Fruit fly (Drosophila melanogaster): ENCODE measurements around the gene CG18404.
A peak's percentile ranks its signal among the peaks of the same experiment; 100 is the strongest.

dm6 chr3R:30277700-30278099, 24.7 kb downstream of the CG18404 start, which contains the start of gene heca:
- TF ChIP-seq Crg-1 (GFP tag; optimal IDR thresholded peaks at IDR 0.05) (no peak), CG1620 (GFP tag; optimal IDR thresholded peaks at IDR 0.05) (no peak), Mnt (GFP tag; optimal IDR thresholded peaks at IDR 0.05) (peak; percentile 29), kay (GFP tag; ENCODE audit: borderline replicate concordance) (no peak), CG14711 (tag; optimal IDR thresholded peaks at IDR 0.05) (no peak), tj (GFP tag; optimal IDR thresholded peaks at IDR 0.05) (peak; percentile 12), CG33017 (tag; optimal IDR thresholded peaks at IDR 0.05) (no peak), CG5204 (GFP tag; optimal IDR thresholded peaks at IDR 0.05) (no peak), ovo (GFP tag; optimal IDR thresholded peaks at IDR 0.05) (no peak), pad (GFP tag; optimal IDR thresholded peaks at IDR 0.05) (peak; percentile 71)

Data from whole organism, adult.